Worm (Caenorhabditis elegans) whole organism, L1 larva: ENCODE data around the gene thk-1.

ENCODE experiments used
- Y116A8C.19 ChIP-seq: sonication (generic microtip); optimal IDR thresholded peaks from 2 replicates; lab custom pipeline; 2016; ENCODE audit warnings: missing compliant biosample characterization, missing genetic modification characterization, borderline replicate concordance
- aha-1 ChIP-seq: fragments of 150-350 bp; optimal IDR thresholded peaks from 2 replicates; lab custom pipeline; 2014; ENCODE audit warnings: missing biosample characterization, missing genetic modification characterization
- alr-1 ChIP-seq: fragments of 200-800 bp; sonication (Bioruptor generic); optimal IDR thresholded peaks from 2 replicates; lab custom pipeline; 2018; ENCODE audit warnings: borderline replicate concordance, mild to moderate bottlenecking, missing genetic modification characterization, missing compliant biosample characterization
- ama-1 ChIP-seq: fragments of 150-350 bp; optimal IDR thresholded peaks from 2 replicates; lab custom pipeline; 2014
- ceh-63 ChIP-seq: fragments of 200-800 bp; sonication (Bioruptor generic); optimal IDR thresholded peaks from 2 replicates; lab custom pipeline; 2018; ENCODE audit warnings: mild to moderate bottlenecking, missing genetic modification characterization, missing compliant biosample characterization
- ceh-90 ChIP-seq: sonication (generic microtip); optimal IDR thresholded peaks from 2 replicates; lab custom pipeline; 2016; ENCODE audit warnings: missing genetic modification characterization, missing compliant biosample characterization
- ces-1 ChIP-seq: fragments of 150-350 bp; optimal IDR thresholded peaks from 2 replicates; lab custom pipeline; 2014; ENCODE audit warnings: missing biosample characterization, missing genetic modification reagents, missing genetic modification characterization
- dpl-1 ChIP-seq, 3 experiments: fragments of 150-350 bp in 2 of 3; sonication (generic microtip) in 1 of 3; optimal IDR thresholded peaks; 2 replicates each; lab custom pipeline; 2014 to 2017; ENCODE audit warnings: missing biosample characterization in 3 of 3, missing genetic modification characterization in 3 of 3, missing genetic modification reagents in 3 of 3
- dsc-1 ChIP-seq: sonication (generic microtip); optimal IDR thresholded peaks from 2 replicates; lab custom pipeline; 2016; ENCODE audit warnings: mild to moderate bottlenecking, missing genetic modification characterization, missing compliant biosample characterization
- efl-1 ChIP-seq, 4 experiments: fragments of 150-350 bp; optimal IDR thresholded peaks in 3 of 4; peaks in 1 of 4; 1 replicate in 1 of 4; 2 replicates in 3 of 4; lab custom pipeline; 2014; ENCODE audit warnings: missing biosample characterization in 2 of 4, missing genetic modification characterization in 2 of 4, missing genetic modification reagents in 2 of 4
- egl-13 ChIP-seq: sonication (generic microtip); optimal IDR thresholded peaks from 2 replicates; lab custom pipeline; 2016; ENCODE audit warnings: missing genotype, missing genetic modification reagents, missing genetic modification characterization, missing compliant biosample characterization
- elt-3 ChIP-seq, 6 experiments: fragments of 150-350 bp in 1 of 6; sonication (generic microtip); optimal IDR thresholded peaks; 2 replicates each; lab custom pipeline; 2017 to 2018; ENCODE audit warnings: missing biosample characterization in 6 of 6, missing genetic modification characterization in 6 of 6, inconsistent platforms in 1 of 6
- fkh-4 ChIP-seq: sonication (generic microtip); optimal IDR thresholded peaks from 2 replicates; lab custom pipeline; 2016; ENCODE audit warnings: missing compliant biosample characterization, missing genetic modification characterization, borderline replicate concordance
- fkh-8 ChIP-seq: sonication (generic microtip); optimal IDR thresholded peaks from 2 replicates; lab custom pipeline; 2016; ENCODE audit warnings: mild to moderate bottlenecking, missing genetic modification characterization, missing compliant biosample characterization
- grh-1 ChIP-seq: fragments of 200-800 bp; sonication (Bioruptor generic); IDR thresholded peaks from 2 replicates; pipeline ENCODE4 v1.3.6; 2022; ENCODE audit warnings: missing genetic modification reagents, missing genetic modification characterization, missing compliant biosample characterization
- hlh-4 ChIP-seq: sonication (generic microtip); optimal IDR thresholded peaks from 2 replicates; lab custom pipeline; 2016; ENCODE audit warnings: mild to moderate bottlenecking, missing genetic modification characterization, missing compliant biosample characterization
- hpl-2 ChIP-seq: fragments of 150-350 bp; optimal IDR thresholded peaks from 2 replicates; lab custom pipeline; 2014; ENCODE audit warnings: missing biosample characterization, missing genetic modification reagents, missing genetic modification characterization
- irx-1 ChIP-seq: sonication (generic microtip); optimal IDR thresholded peaks from 2 replicates; lab custom pipeline; 2016; ENCODE audit warnings: missing genetic modification characterization, missing compliant biosample characterization
- lin-14 ChIP-seq: fragments of 200-800 bp; sonication (Bioruptor generic); optimal IDR thresholded peaks from 2 replicates; lab custom pipeline; 2018; ENCODE audit warnings: mild to moderate bottlenecking, missing genetic modification characterization, moderate library complexity, missing compliant biosample characterization
- lin-15B ChIP-seq: fragments of 150-350 bp; sonication (generic microtip); optimal IDR thresholded peaks from 3 replicates; lab custom pipeline; 2014; ENCODE audit warnings: missing biosample characterization, missing genetic modification characterization
- lsy-2 ChIP-seq, 2 experiments: fragments of 150-350 bp; optimal IDR thresholded peaks; 2 replicates each; lab custom pipeline; 2014; ENCODE audit warnings: missing biosample characterization in 2 of 2, missing genetic modification characterization in 2 of 2
- mab-9 ChIP-seq: fragments of 200-800 bp; sonication (Bioruptor generic); IDR thresholded peaks from 2 replicates; pipeline ENCODE4 v1.3.6; 2022; ENCODE audit warnings: missing genetic modification reagents, missing genetic modification characterization, missing compliant biosample characterization
- mdl-1 ChIP-seq, 2 experiments: fragments of 150-350 bp; optimal IDR thresholded peaks; 2 replicates each; lab custom pipeline; 2014 to 2017; ENCODE audit warnings: missing biosample characterization in 2 of 2, missing genetic modification characterization in 2 of 2, inconsistent platforms in 1 of 2
- mef-2 ChIP-seq: fragments of 150-350 bp; optimal IDR thresholded peaks from 2 replicates; lab custom pipeline; 2014; ENCODE audit warnings: missing biosample characterization, missing genetic modification characterization
- mep-1 ChIP-seq: fragments of 150-350 bp; optimal IDR thresholded peaks from 2 replicates; lab custom pipeline; 2014; ENCODE audit warnings: missing biosample characterization, missing genetic modification characterization
- nhr-19 ChIP-seq: fragments of 200-800 bp; sonication (Bioruptor generic); conservative IDR thresholded peaks from 2 replicates; pipeline ENCODE4 v1.3.6; 2022; ENCODE audit warnings: missing genetic modification characterization, missing compliant biosample characterization
- nhr-20 ChIP-seq: sonication (generic microtip); optimal IDR thresholded peaks from 2 replicates; lab custom pipeline; 2016; ENCODE audit warnings: mild to moderate bottlenecking, missing genetic modification characterization, missing compliant biosample characterization
- nhr-28 ChIP-seq: fragments of 150-350 bp; optimal IDR thresholded peaks from 2 replicates; lab custom pipeline; 2014; ENCODE audit warnings: missing biosample characterization, missing genetic modification characterization
- nhr-47 ChIP-seq: sonication (generic microtip); optimal IDR thresholded peaks from 2 replicates; lab custom pipeline; 2016; ENCODE audit warnings: mild to moderate bottlenecking, missing genetic modification characterization, moderate library complexity, missing compliant biosample characterization
- nhr-71 ChIP-seq: sonication (generic microtip); optimal IDR thresholded peaks from 2 replicates; lab custom pipeline; 2016; ENCODE audit warnings: mild to moderate bottlenecking, missing genetic modification characterization, moderate library complexity, missing compliant biosample characterization
- nhr-76 ChIP-seq: sonication (generic microtip); optimal IDR thresholded peaks from 2 replicates; lab custom pipeline; 2017; ENCODE audit warnings: missing biosample characterization, missing genetic modification characterization
- nhr-85 ChIP-seq: sonication (generic microtip); peaks from one replicate; lab custom pipeline; 2016; ENCODE audit warnings: missing genetic modification characterization, inconsistent platforms, missing compliant biosample characterization
- nhr-90 ChIP-seq: sonication (generic microtip); optimal IDR thresholded peaks from 2 replicates; lab custom pipeline; 2016; ENCODE audit warnings: mild to moderate bottlenecking, missing genetic modification characterization, missing compliant biosample characterization; ENCODE audit not compliant: poor library complexity
- pax-3 ChIP-seq: fragments of 200-800 bp; sonication (Bioruptor generic); optimal IDR thresholded peaks from 2 replicates; lab custom pipeline; 2018; ENCODE audit warnings: mild to moderate bottlenecking, missing genetic modification characterization, moderate library complexity, missing compliant biosample characterization
- pqm-1 ChIP-seq: sonication (generic microtip); optimal IDR thresholded peaks from 3 replicates; lab custom pipeline; 2017; ENCODE audit warnings: missing biosample characterization, missing genetic modification characterization
- skn-1 ChIP-seq: fragments of 150-350 bp; optimal IDR thresholded peaks from 2 replicates; lab custom pipeline; 2014; ENCODE audit warnings: missing biosample characterization, missing genetic modification characterization
- snpc-4 ChIP-seq: fragments of 150-350 bp; optimal IDR thresholded peaks from 2 replicates; lab custom pipeline; 2014; ENCODE audit warnings: missing biosample characterization, missing genetic modification characterization
- snu-23 ChIP-seq: sonication (generic microtip); optimal IDR thresholded peaks from 2 replicates; lab custom pipeline; 2016; ENCODE audit warnings: missing genetic modification characterization, missing compliant biosample characterization
- sox-4 ChIP-seq: sonication (generic microtip); optimal IDR thresholded peaks from 2 replicates; lab custom pipeline; 2016; ENCODE audit warnings: missing genetic modification characterization, missing compliant biosample characterization
- sup-37 ChIP-seq: fragments of 200-800 bp; sonication (Bioruptor generic); optimal IDR thresholded peaks from 2 replicates; lab custom pipeline; 2018; ENCODE audit warnings: mild to moderate bottlenecking, missing genetic modification characterization, missing compliant biosample characterization
- tbx-2 ChIP-seq: sonication (generic microtip); optimal IDR thresholded peaks from 2 replicates; lab custom pipeline; 2016; ENCODE audit warnings: missing genetic modification characterization, missing compliant biosample characterization
- tlp-1 ChIP-seq: fragments of 150-350 bp; optimal IDR thresholded peaks from 2 replicates; lab custom pipeline; 2014; ENCODE audit warnings: missing biosample characterization, missing genetic modification characterization
- unc-130 ChIP-seq: fragments of 150-350 bp; optimal IDR thresholded peaks from 2 replicates; lab custom pipeline; 2017; ENCODE audit warnings: missing biosample characterization, missing genetic modification characterization, inconsistent platforms
- unc-62 ChIP-seq: fragments of 150-350 bp; optimal IDR thresholded peaks from 2 replicates; lab custom pipeline; 2014; ENCODE audit warnings: missing biosample characterization, missing genetic modification reagents, missing genetic modification characterization
- unc-86 ChIP-seq: sonication (generic microtip); optimal IDR thresholded peaks from 2 replicates; lab custom pipeline; 2016; ENCODE audit warnings: missing genetic modification characterization, missing compliant biosample characterization
- vab-15 ChIP-seq: sonication (generic microtip); optimal IDR thresholded peaks from 2 replicates; lab custom pipeline; 2017; ENCODE audit warnings: missing genotype, mild to moderate bottlenecking, missing genetic modification characterization, missing compliant biosample characterization
- zip-4 ChIP-seq: fragments of 200-800 bp; sonication (Bioruptor generic); optimal IDR thresholded peaks from 2 replicates; lab custom pipeline; 2018; ENCODE audit warnings: mild to moderate bottlenecking, missing genetic modification characterization, moderate library complexity, missing compliant biosample characterization

The thk-1 gene

DNA sequence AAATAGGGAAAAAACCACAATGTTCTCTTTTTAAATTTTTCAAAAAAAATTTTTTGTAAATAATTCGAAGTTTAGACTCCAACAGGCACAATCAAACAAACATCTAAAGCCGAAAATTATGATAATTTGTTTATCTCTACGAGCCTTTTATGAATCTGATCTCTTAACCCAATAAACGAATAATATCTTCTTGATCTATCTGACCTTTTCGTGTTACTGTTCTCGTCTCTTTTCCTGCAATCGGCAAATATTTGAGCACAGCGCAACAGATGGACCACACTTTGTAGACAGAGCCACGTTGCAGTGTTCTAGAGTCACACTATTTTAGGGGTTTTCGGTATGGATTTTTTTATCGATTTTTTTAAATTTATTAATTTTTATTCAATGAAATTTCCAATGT, 29.6 kb downstream of the thk-1 start:
- TF ChIP-seq fkh-4 (tag; lab: Kevin White, UChicago) = no peak
- TF ChIP-seq unc-62 (GFP tag; lab: Kevin White, UChicago) = no peak
- TF ChIP-seq tbx-2 = no peak
- no peak for TF ChIP-seq zip-4
- no peak for TF ChIP-seq nhr-47 (tag; lab: Kevin White, UChicago)
- no peak for TF ChIP-seq nhr-19 (GFP tag; lab: Robert Waterston, UW)
- TF ChIP-seq skn-1 (tag; lab: Kevin White, UChicago) = no peak
- no peak for TF ChIP-seq pqm-1 (tag; lab: Kevin White, UChicago)
- TF ChIP-seq nhr-28 (tag; lab: Kevin White, UChicago) = no peak
- no peak for TF ChIP-seq lsy-2 (tag; optimal IDR thresholded peaks at IDR 0.05; lab: Kevin White, UChicago)
- TF ChIP-seq irx-1 (tag; lab: Kevin White, UChicago) = no peak
- no peak for TF ChIP-seq alr-1
- no peak for TF ChIP-seq ces-1
- no peak for TF ChIP-seq grh-1 (GFP tag; lab: Robert Waterston, UW)
- TF ChIP-seq hpl-2 (GFP tag; lab: Kevin White, UChicago) = no peak
- TF ChIP-seq mab-9 (GFP tag; lab: Robert Waterston, UW) = no peak
- TF ChIP-seq fkh-8 (tag; lab: Kevin White, UChicago) = no peak
- TF ChIP-seq, all 84 proteins: peak for 0

DNA sequence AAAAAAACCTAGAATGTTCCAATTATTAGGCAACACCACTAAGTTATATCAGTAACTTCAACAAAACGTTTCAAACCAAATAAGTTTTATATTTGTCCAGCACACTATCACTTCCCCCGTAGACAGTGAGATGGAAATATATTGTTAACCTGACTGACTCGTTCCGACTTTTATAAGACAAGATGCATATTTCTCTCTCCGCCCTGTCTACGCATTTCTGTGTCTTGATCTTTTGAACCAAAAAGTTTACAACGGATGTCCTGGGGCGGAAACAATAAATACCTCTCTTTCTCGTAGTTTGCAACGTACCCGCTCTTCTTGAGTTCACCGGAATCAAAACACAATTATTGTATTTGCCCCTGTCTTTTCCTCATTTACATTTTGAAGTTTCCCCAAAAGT, 30.1 kb downstream of the thk-1 start:
- TF ChIP-seq nhr-71 (tag; lab: Kevin White, UChicago) (peak; percentile 85), nhr-85 (tag; lab: Kevin White, UChicago) (peak; percentile 50), elt-3 (tag; optimal IDR thresholded peaks at IDR 0.05; lab: Kevin White, UChicago) (peak in 2 of 6 experiments; percentile 76 to 78), lin-14 (peak; percentile 65), snpc-4 (tag; lab: Kevin White, UChicago) (no peak)

- no peak for TF ChIP-seq mef-2
- peak; percentile 49 for TF ChIP-seq nhr-19 (GFP tag; lab: Robert Waterston, UW)
- no peak for TF ChIP-seq efl-1 (optimal IDR thresholded peaks at IDR 0.05; lab: Kevin White, UChicago)
- peak in 1 of 2 experiments; percentile 72 for TF ChIP-seq efl-1 (GFP tag; optimal IDR thresholded peaks at IDR 0.05 in 1 of 2; lab: Kevin White, UChicago)
- peak; percentile 31 for TF ChIP-seq snu-23 (GFP tag; lab: Kevin White, UChicago)
- no peak for TF ChIP-seq tlp-1 (tag; lab: Kevin White, UChicago)
- TF ChIP-seq pax-3 (tag; lab: Kevin White, UChicago) = no peak
- TF ChIP-seq Y116A8C.19 (tag; lab: Kevin White, UChicago) = no peak
- TF ChIP-seq mep-1 (tag; lab: Kevin White, UChicago) = peak; percentile 22
- no peak for TF ChIP-seq nhr-76 (tag; lab: Kevin White, UChicago)
- no peak for TF ChIP-seq unc-86 (tag; lab: Kevin White, UChicago)
- peak; percentile 25 for TF ChIP-seq nhr-47 (tag; lab: Kevin White, UChicago)
- TF ChIP-seq ceh-63 (GFP tag; lab: Kevin White, UChicago) = no peak
- TF ChIP-seq lsy-2 (tag; optimal IDR thresholded peaks at IDR 0.05; lab: Kevin White, UChicago) = peak in 1 of 2 experiments; percentile 0
- no peak for TF ChIP-seq ceh-90
- TF ChIP-seq dpl-1 (GFP tag; optimal IDR thresholded peaks at IDR 0.05; lab: Kevin White, UChicago) = peak; percentile 8 to 55 (median 31)
- TF ChIP-seq skn-1 (tag; lab: Kevin White, UChicago) = no peak
- TF ChIP-seq unc-130 = no peak
- peak; percentile 34 for TF ChIP-seq nhr-20
- no peak for TF ChIP-seq snpc-4 (tag; lab: Kevin White, UChicago)
- peak; percentile 3 for TF ChIP-seq tbx-2
- TF ChIP-seq zip-4 = no peak
- no peak for TF ChIP-seq sup-37 (GFP tag; lab: Kevin White, UChicago)
- TF ChIP-seq ama-1 (lab: Kevin White, UChicago) = no peak
- TF ChIP-seq vab-15 = no peak
- TF ChIP-seq dsc-1 (tag; lab: Kevin White, UChicago) = no peak
- peak; percentile 50 for TF ChIP-seq nhr-90 (tag; lab: Kevin White, UChicago)
- TF ChIP-seq alr-1 = no peak
- peak in 1 of 2 experiments; percentile 9 for TF ChIP-seq mdl-1 (tag; optimal IDR thresholded peaks at IDR 0.05; lab: Kevin White, UChicago)
- no peak for TF ChIP-seq aha-1 (tag; lab: Kevin White, UChicago)
- no peak for TF ChIP-seq sox-4 (tag; lab: Kevin White, UChicago)
- no peak for TF ChIP-seq lin-15B
- TF ChIP-seq lin-14 = peak; percentile 53
- TF ChIP-seq nhr-85 (tag; lab: Kevin White, UChicago) = peak; percentile 81
- no peak for TF ChIP-seq egl-13 (tag; lab: Kevin White, UChicago)
- TF ChIP-seq elt-3 (tag; optimal IDR thresholded peaks at IDR 0.05; lab: Kevin White, UChicago) = peak in 2 of 6 experiments; percentile 4 to 36
- no peak for TF ChIP-seq hlh-4 (tag; lab: Kevin White, UChicago)
- TF ChIP-seq ces-1 = no peak
Observed at ce11 chrIV:10250577-10251075, 30.8 kb downstream of the thk-1 start, which contains the start of gene daf-14. Gene daf-14 (plus strand): TSS chrIV:10250627.
